Worm (Caenorhabditis elegans) whole organism, midembryonic: ENCODE results near the gene rad-23.

ENCODE experiments used
- T22C8.4 ChIP-seq: fragments of 200-800 bp; sonication (Bioruptor generic); IDR thresholded peaks from 2 replicates; pipeline ENCODE4 v1.3.6; 2022; ENCODE audit warnings: missing genetic modification characterization, missing compliant biosample characterization
- cog-1 ChIP-seq: sonication (generic microtip); optimal IDR thresholded peaks from 2 replicates; lab custom pipeline; 2016; ENCODE audit warnings: missing genetic modification characterization, missing compliant biosample characterization
- flt-1 ChIP-seq: fragments of 200-800 bp; sonication (Bioruptor generic); IDR thresholded peaks from 2 replicates; pipeline ENCODE4 v1.3.6; 2022; ENCODE audit warnings: missing genetic modification characterization, missing compliant biosample characterization
- klf-2 ChIP-seq: fragments of 200-800 bp; sonication (Bioruptor generic); conservative IDR thresholded peaks from 2 replicates; pipeline ENCODE4 v1.3.6; 2022; ENCODE audit warnings: missing genetic modification reagents, missing genetic modification characterization, missing compliant biosample characterization
- med-1 ChIP-seq: sonication (generic microtip); optimal IDR thresholded peaks from 2 replicates; lab custom pipeline; 2017; ENCODE audit warnings: missing genetic modification characterization, mild to moderate bottlenecking, missing compliant biosample characterization, antibody characterized with exemption, missing genetic modification reagents; ENCODE audit not compliant: insufficient read depth
- ref-1 ChIP-seq: fragments of 200-800 bp; sonication (Bioruptor generic); conservative IDR thresholded peaks from 2 replicates; pipeline ENCODE4 v1.3.6; 2022; ENCODE audit warnings: missing genetic modification reagents, missing genetic modification characterization, missing compliant biosample characterization
- tab-1 ChIP-seq: fragments of 200-800 bp; sonication (Bioruptor generic); IDR thresholded peaks from 2 replicates; pipeline ENCODE4 v1.3.6; 2022; ENCODE audit warnings: missing genetic modification characterization, missing compliant biosample characterization
- ztf-23 ChIP-seq: fragments of 200-800 bp; sonication (Bioruptor generic); IDR thresholded peaks from 2 replicates; pipeline ENCODE4 v1.3.6; 2022; ENCODE audit warnings: missing genetic modification reagents, missing genetic modification characterization, missing compliant biosample characterization
- ztf-29 ChIP-seq: fragments of 200-800 bp; sonication (Bioruptor generic); IDR thresholded peaks from 2 replicates; pipeline ENCODE4 v1.3.6; 2022; ENCODE audit warnings: missing genetic modification reagents, missing genetic modification characterization, missing compliant biosample characterization

The rad-23 gene

ce11 chrII:11646874-11647273 lies 5.7 kb downstream of the rad-23 start:
- TF ChIP-seq cog-1 (no peak), T22C8.4 (GFP tag; lab: Robert Waterston, UW) (no peak)

- TF ChIP-seq ztf-23 (GFP tag; lab: Robert Waterston, UW) (no peak), med-1 (GFP tag; lab: Kevin White, UChicago) (no peak), ztf-29 (GFP tag; lab: Robert Waterston, UW) (no peak), cog-1 (no peak)
Observed at ce11 chrII:11646276-11646797, 6.2 kb downstream of the rad-23 start, which contains the start of gene ghi-1. TSS of gene ghi-1 (plus strand) at chrII:11646747.

- TF ChIP-seq cog-1, result no peak
- no peak for TF ChIP-seq klf-2
- TF ChIP-seq ref-1 (GFP tag; lab: Robert Waterston, UW), result no peak
- no peak for TF ChIP-seq tab-1 (GFP tag; lab: Robert Waterston, UW)
- TF ChIP-seq ztf-29 (GFP tag; lab: Robert Waterston, UW), result no peak
- no peak for TF ChIP-seq T22C8.4 (GFP tag; lab: Robert Waterston, UW)
- TF ChIP-seq flt-1 (GFP tag; lab: Robert Waterston, UW), result no peak
- TF ChIP-seq ztf-23 (GFP tag; lab: Robert Waterston, UW), result no peak
- TF ChIP-seq med-1 (GFP tag; lab: Kevin White, UChicago), result no peak
Observed at ce11 chrII:11645383-11645782, 7.1 kb downstream of the rad-23 start.

- TF ChIP-seq tab-1 (GFP tag; lab: Robert Waterston, UW) (no peak), T22C8.4 (GFP tag; lab: Robert Waterston, UW) (no peak), cog-1 (no peak), ztf-29 (GFP tag; lab: Robert Waterston, UW) (no peak), med-1 (GFP tag; lab: Kevin White, UChicago) (no peak), ref-1 (GFP tag; lab: Robert Waterston, UW) (no peak), ztf-23 (GFP tag; lab: Robert Waterston, UW) (no peak)
Observed at ce11 chrII:11644535-11644934, 8.0 kb downstream of the rad-23 start.

- TF ChIP-seq med-1 (GFP tag; lab: Kevin White, UChicago) (no peak), ztf-23 (GFP tag; lab: Robert Waterston, UW) (no peak), ztf-29 (GFP tag; lab: Robert Waterston, UW) (no peak)
Observed at ce11 chrII:11642736-11643135, 9.8 kb downstream of the rad-23 start.

- TF ChIP-seq T22C8.4 (GFP tag; lab: Robert Waterston, UW), result no peak
- no peak for TF ChIP-seq med-1 (GFP tag; lab: Kevin White, UChicago)
- TF ChIP-seq flt-1 (GFP tag; lab: Robert Waterston, UW), result no peak
- TF ChIP-seq tab-1 (GFP tag; lab: Robert Waterston, UW), result no peak
- TF ChIP-seq cog-1, result no peak
- TF ChIP-seq klf-2, result no peak
Observed at ce11 chrII:11642025-11642424, 10.5 kb downstream of the rad-23 start.

- TF ChIP-seq ztf-23 (GFP tag; lab: Robert Waterston, UW) (no peak), med-1 (GFP tag; lab: Kevin White, UChicago) (no peak), ref-1 (GFP tag; lab: Robert Waterston, UW) (no peak), tab-1 (GFP tag; lab: Robert Waterston, UW) (no peak), T22C8.4 (GFP tag; lab: Robert Waterston, UW) (no peak), cog-1 (no peak), ztf-29 (GFP tag; lab: Robert Waterston, UW) (no peak)
Observed at ce11 chrII:11637817-11638216, 14.7 kb downstream of the rad-23 start.

ce11 chrII:11637189-11637754 lies 15.3 kb downstream of the rad-23 start:
- 0 out of 2 replicates have a peak, but pooled peaks have one; percentile 43 for TF ChIP-seq ztf-23 (GFP tag; lab: Robert Waterston, UW)
- no peak for TF ChIP-seq T22C8.4 (GFP tag; lab: Robert Waterston, UW)
- TF ChIP-seq klf-2, result no peak
- peak; percentile 22; the same call in 1 of the 2 replicates for TF ChIP-seq ztf-29 (GFP tag; lab: Robert Waterston, UW)
- TF ChIP-seq ref-1 (GFP tag; lab: Robert Waterston, UW), result no peak
- TF ChIP-seq flt-1 (GFP tag; lab: Robert Waterston, UW), result peak; percentile 60; the same call in 1 of the 2 replicates
- peak; percentile 16 for TF ChIP-seq cog-1
- TF ChIP-seq tab-1 (GFP tag; lab: Robert Waterston, UW), result no peak
- no peak for TF ChIP-seq med-1 (GFP tag; lab: Kevin White, UChicago)

ce11 chrII:11636617-11637016 lies 15.9 kb downstream of the rad-23 start:
- TF ChIP-seq ztf-29 (GFP tag; lab: Robert Waterston, UW) (no peak), tab-1 (GFP tag; lab: Robert Waterston, UW) (no peak), ref-1 (GFP tag; lab: Robert Waterston, UW) (no peak), ztf-23 (GFP tag; lab: Robert Waterston, UW) (no peak), flt-1 (GFP tag; lab: Robert Waterston, UW) (0 out of 2 replicates have a peak, but pooled peaks have one; percentile 16)

- peak; percentile 49; the same call in 1 of the 2 replicates for TF ChIP-seq flt-1 (GFP tag; lab: Robert Waterston, UW)
- no peak for TF ChIP-seq ref-1 (GFP tag; lab: Robert Waterston, UW)
- TF ChIP-seq med-1 (GFP tag; lab: Kevin White, UChicago), result no peak
- TF ChIP-seq klf-2, result no peak
- peak; percentile 64; the same call in 1 of the 2 replicates for TF ChIP-seq ztf-23 (GFP tag; lab: Robert Waterston, UW)
- peak; percentile 31 for TF ChIP-seq cog-1
- TF ChIP-seq T22C8.4 (GFP tag; lab: Robert Waterston, UW), result peak; percentile 75
- TF ChIP-seq ztf-29 (GFP tag; lab: Robert Waterston, UW), result no peak; the same call in 1 of the 2 replicates
- 0 out of 2 replicates have a peak, but pooled peaks have one; percentile 41 for TF ChIP-seq tab-1 (GFP tag; lab: Robert Waterston, UW)
Observed at ce11 chrII:11635745-11636161, 16.8 kb downstream of the rad-23 start.
